Fruit fly (Drosophila melanogaster): ENCODE results near the gene CG4594.

DNA sequence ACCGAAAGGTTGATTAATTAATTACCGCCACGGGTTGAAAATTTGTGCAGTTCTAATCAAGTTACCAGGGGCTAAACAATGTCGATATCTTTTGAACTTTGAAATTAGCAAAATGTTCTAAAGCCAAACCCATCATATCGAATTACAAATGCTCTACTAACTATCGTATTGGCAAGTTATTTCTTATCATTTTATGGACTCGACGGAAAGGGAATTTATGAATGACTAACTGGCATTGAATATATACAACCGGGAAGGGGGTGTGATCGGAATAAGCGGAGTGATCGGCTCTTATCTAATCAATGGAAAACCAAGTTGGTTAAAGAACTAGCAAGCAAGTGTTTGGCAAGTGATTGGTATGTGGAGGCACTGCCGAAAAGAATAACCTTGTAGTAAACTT lies 23.6 kb downstream of the CG4594 start:
- TF ChIP-seq net (GFP tag; optimal IDR thresholded peaks at IDR 0.05): no peak
- TF ChIP-seq ss (GFP tag; optimal IDR thresholded peaks at IDR 0.05): no peak
- no peak for TF ChIP-seq Blimp-1 (GFP tag; optimal IDR thresholded peaks at IDR 0.05)
- TF ChIP-seq Eip78C (GFP tag): peak; percentile 55
- no peak for TF ChIP-seq Smox (GFP tag; optimal IDR thresholded peaks at IDR 0.05)
- TF ChIP-seq Hr4 (GFP tag; optimal IDR thresholded peaks at IDR 0.05): no peak
- no peak for TF ChIP-seq CG11902 (GFP tag; optimal IDR thresholded peaks at IDR 0.05)
- no peak for TF ChIP-seq CG7368 (GFP tag; optimal IDR thresholded peaks at IDR 0.05)

Data from whole organism, prepupa.